Worm (Caenorhabditis elegans) whole organism, mixed stage, embryonic: Measurements from ENCODE around the gene ubxn-5.
A peak's percentile ranks its signal among the peaks of the same experiment; 100 is the strongest.

ENCODE experiments used
- blmp-1 ChIP-seq: fragments of 150-350 bp; optimal IDR thresholded peaks from 2 replicates; lab custom pipeline; 2014; ENCODE audit warnings: missing biosample characterization, missing genetic modification characterization
- ces-1 ChIP-seq: fragments of 150-350 bp; optimal IDR thresholded peaks from 2 replicates; lab custom pipeline; 2014; ENCODE audit warnings: missing biosample characterization, missing genetic modification reagents, missing genetic modification characterization
- elt-3 ChIP-seq: fragments of 150-350 bp; optimal IDR thresholded peaks from 2 replicates; lab custom pipeline; 2014; ENCODE audit warnings: missing biosample characterization, missing genetic modification characterization
- lin-13 ChIP-seq: fragments of 150-350 bp; optimal IDR thresholded peaks from 2 replicates; lab custom pipeline; 2014; ENCODE audit warnings: missing biosample characterization, missing genetic modification characterization
- lin-32 ChIP-seq: fragments of 200-800 bp; sonication (Bioruptor generic); optimal IDR thresholded peaks from 2 replicates; lab custom pipeline; 2018; ENCODE audit warnings: mild to moderate bottlenecking, missing genetic modification characterization, missing compliant biosample characterization
- nhr-12 ChIP-seq: fragments of 150-350 bp; optimal IDR thresholded peaks from 2 replicates; lab custom pipeline; 2014; ENCODE audit warnings: missing biosample characterization, missing genetic modification characterization
- nhr-2 ChIP-seq: fragments of 150-350 bp; optimal IDR thresholded peaks from 2 replicates; lab custom pipeline; 2014; ENCODE audit warnings: missing biosample characterization, missing genetic modification characterization
- nhr-28 ChIP-seq: fragments of 150-350 bp; optimal IDR thresholded peaks from 2 replicates; lab custom pipeline; 2014; ENCODE audit warnings: missing biosample characterization, missing genetic modification characterization
- pha-4 ChIP-seq: fragments of 150-350 bp; optimal IDR thresholded peaks from 2 replicates; lab custom pipeline; 2018; ENCODE audit warnings: missing biosample characterization, missing genetic modification reagents, missing genetic modification characterization
- snpc-4 ChIP-seq: fragments of 150-350 bp; optimal IDR thresholded peaks from 2 replicates; lab custom pipeline; 2014; ENCODE audit warnings: missing biosample characterization, missing genetic modification characterization
- tbx-8 ChIP-seq: fragments of 200-800 bp; sonication (Bioruptor generic); optimal IDR thresholded peaks from 2 replicates; lab custom pipeline; 2018; ENCODE audit warnings: mild to moderate bottlenecking, missing genetic modification characterization, moderate library complexity, missing compliant biosample characterization
- unc-62 ChIP-seq: fragments of 150-350 bp; optimal IDR thresholded peaks from 2 replicates; lab custom pipeline; 2014; ENCODE audit warnings: missing biosample characterization, missing genetic modification reagents, missing genetic modification characterization

DNA sequence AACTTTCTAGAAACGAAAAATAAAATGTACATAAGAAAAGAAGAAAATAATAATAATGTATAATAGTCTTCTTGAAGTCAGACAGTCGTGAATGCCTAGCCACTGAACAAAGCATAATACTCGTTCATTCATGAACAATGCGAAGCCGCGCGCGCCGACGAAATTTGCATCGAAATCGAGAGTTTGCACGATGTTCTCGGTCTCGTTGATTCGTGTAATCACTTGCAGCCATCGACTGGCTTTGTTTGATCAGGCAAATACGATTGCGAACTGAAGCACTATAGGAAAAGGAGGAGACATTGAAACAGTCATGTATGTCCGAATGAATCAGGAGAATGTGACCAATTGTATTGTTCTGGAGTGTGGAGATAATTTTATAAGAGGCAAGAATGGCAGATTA, 30.5 kb downstream of the ubxn-5 start:
- TF ChIP-seq pha-4 (tag; lab: Kevin White, UChicago) (peak; percentile 68), unc-62 (GFP tag; lab: Kevin White, UChicago) (no peak), lin-13 (tag; lab: Kevin White, UChicago) (no peak), ces-1 (GFP tag; lab: Kevin White, UChicago) (no peak), elt-3 (tag; lab: Kevin White, UChicago) (no peak), nhr-28 (tag; lab: Kevin White, UChicago) (no peak), tbx-8 (no peak), blmp-1 (tag; lab: Kevin White, UChicago) (peak; percentile 13), lin-32 (GFP tag; lab: Kevin White, UChicago) (no peak), nhr-12 (tag; lab: Kevin White, UChicago) (no peak), nhr-2 (no peak), snpc-4 (tag; lab: Kevin White, UChicago) (no peak)
